Worm (Caenorhabditis elegans) whole organism, L4 larva: ENCODE data around the gene F36H1.12.

Experiments
- F26F4.8 ChIP-seq: fragments of 200-800 bp; sonication (Bioruptor generic); conservative IDR thresholded peaks from 2 replicates; pipeline ENCODE4 v1.3.6; 2022; ENCODE audit warnings: missing genetic modification characterization, missing compliant biosample characterization
- F49E8.2 ChIP-seq: sonication (generic microtip); optimal IDR thresholded peaks from 2 replicates; lab custom pipeline; 2016; ENCODE audit warnings: missing compliant biosample characterization, mild to moderate bottlenecking, missing genetic modification characterization, borderline replicate concordance
- T26A8.4 ChIP-seq: fragments of 200-800 bp; sonication (Bioruptor generic); IDR thresholded peaks from 2 replicates; pipeline ENCODE4 v1.3.6; 2022; ENCODE audit warnings: missing genetic modification characterization, missing compliant biosample characterization
- Y5F2A.4 ChIP-seq: fragments of 200-800 bp; sonication (Bioruptor generic); optimal IDR thresholded peaks from 2 replicates; lab custom pipeline; 2018; ENCODE audit warnings: mild to moderate bottlenecking, missing genetic modification characterization, missing compliant biosample characterization
- ZK337.2 ChIP-seq: fragments of 200-800 bp; sonication (Bioruptor generic); IDR thresholded peaks from 2 replicates; pipeline ENCODE4 v1.3.6; 2022; ENCODE audit warnings: missing genetic modification reagents, missing genetic modification characterization, missing compliant biosample characterization
- ZK546.5 ChIP-seq, 2 experiments: sonication (generic microtip); optimal IDR thresholded peaks; 2 replicates each; lab custom pipeline; 2017; ENCODE audit warnings: missing biosample characterization in 2 of 2, missing genetic modification characterization in 2 of 2
- attf-4 ChIP-seq: sonication (generic microtip); optimal IDR thresholded peaks from 3 replicates; lab custom pipeline; 2017; ENCODE audit warnings: missing biosample characterization, missing genetic modification characterization
- ceh-62 ChIP-seq: sonication (generic microtip); optimal IDR thresholded peaks from 2 replicates; lab custom pipeline; 2017; ENCODE audit warnings: missing biosample characterization, missing genetic modification characterization
- cey-2 ChIP-seq: sonication (generic microtip); optimal IDR thresholded peaks from 3 replicates; lab custom pipeline; 2017; ENCODE audit warnings: missing genetic modification characterization, mild to moderate bottlenecking, missing compliant biosample characterization, antibody characterized with exemption, borderline replicate concordance; ENCODE audit not compliant: insufficient read depth
- daf-16 ChIP-seq, 3 experiments: sonication (generic microtip); optimal IDR thresholded peaks; 2 replicates each; lab custom pipeline; 2016 to 2017; ENCODE audit warnings: missing genetic modification characterization in 3 of 3, missing genetic modification reagents in 3 of 3, mild to moderate bottlenecking in 2 of 3, missing compliant biosample characterization in 2 of 3, missing biosample characterization in 1 of 3, moderate library complexity in 1 of 3
- daf-19 ChIP-seq: fragments of 200-800 bp; sonication (Bioruptor generic); conservative IDR thresholded peaks from 2 replicates; pipeline ENCODE4 v1.3.6; 2022; ENCODE audit warnings: missing genetic modification characterization, missing compliant biosample characterization
- dmd-6 ChIP-seq: fragments of 200-800 bp; sonication (Bioruptor generic); IDR thresholded peaks from 2 replicates; pipeline ENCODE4 v1.3.6; 2022; ENCODE audit warnings: missing genetic modification reagents, missing genetic modification characterization, missing compliant biosample characterization
- duxl-1 ChIP-seq: sonication (generic microtip); optimal IDR thresholded peaks from 2 replicates; lab custom pipeline; 2016; ENCODE audit warnings: mild to moderate bottlenecking, missing genetic modification characterization, moderate library complexity, missing compliant biosample characterization; ENCODE audit not compliant: poor library complexity
- dve-1 ChIP-seq: sonication (generic microtip); optimal IDR thresholded peaks from 2 replicates; lab custom pipeline; 2017; ENCODE audit warnings: antibody characterized with exemption, mild to moderate bottlenecking, missing genetic modification characterization, missing compliant biosample characterization; ENCODE audit not compliant: insufficient read depth
- egl-43 ChIP-seq: fragments of 200-800 bp; sonication (Bioruptor generic); IDR thresholded peaks from 2 replicates; pipeline ENCODE4 v1.3.6; 2022; ENCODE audit warnings: missing genetic modification reagents, missing genetic modification characterization, missing compliant biosample characterization
- hif-1 ChIP-seq, 2 experiments: sonication (generic microtip); optimal IDR thresholded peaks; 2 replicates each; lab custom pipeline; 2016 to 2017; ENCODE audit warnings: missing compliant biosample characterization in 2 of 2, missing genetic modification characterization in 2 of 2, missing genetic modification reagents in 2 of 2, missing genotype in 2 of 2, mild to moderate bottlenecking in 1 of 2
- hlh-11 ChIP-seq: fragments of 200-800 bp; sonication (Bioruptor generic); optimal IDR thresholded peaks from 2 replicates; lab custom pipeline; 2018; ENCODE audit warnings: mild to moderate bottlenecking, missing genetic modification characterization, missing compliant biosample characterization
- hmg-1.1 ChIP-seq: fragments of 200-800 bp; sonication (Bioruptor generic); IDR thresholded peaks from 2 replicates; pipeline ENCODE4 v1.3.6; 2022; ENCODE audit warnings: missing genetic modification reagents, missing genetic modification characterization, missing compliant biosample characterization
- jun-1 ChIP-seq: fragments of 150-350 bp; optimal IDR thresholded peaks from 2 replicates; lab custom pipeline; 2014; ENCODE audit warnings: missing biosample characterization, missing genetic modification reagents, missing genetic modification characterization
- lin-13 ChIP-seq: fragments of 150-350 bp; optimal IDR thresholded peaks from 2 replicates; lab custom pipeline; 2014; ENCODE audit warnings: missing biosample characterization, missing genetic modification reagents, missing genetic modification characterization
- lin-29 ChIP-seq: fragments of 200-800 bp; sonication (Bioruptor generic); IDR thresholded peaks from 2 replicates; pipeline ENCODE4 v1.3.6; 2022; ENCODE audit warnings: missing genetic modification reagents, missing genetic modification characterization, missing compliant biosample characterization
- lir-3 ChIP-seq: sonication (generic microtip); optimal IDR thresholded peaks from 2 replicates; lab custom pipeline; 2016; ENCODE audit warnings: mild to moderate bottlenecking, missing genetic modification characterization, missing compliant biosample characterization
- lsy-2 ChIP-seq, 2 experiments: fragments of 150-350 bp in 1 of 2; sonication (generic microtip) in 1 of 2; optimal IDR thresholded peaks; 2 replicates each; lab custom pipeline; 2014 to 2017; ENCODE audit warnings: missing biosample characterization in 2 of 2, missing genetic modification characterization in 2 of 2
- madf-5 ChIP-seq, 2 experiments: fragments of 200-800 bp; sonication (Bioruptor generic); IDR thresholded peaks; 2 replicates each; pipeline ENCODE4 v1.3.6; 2022; ENCODE audit warnings: missing compliant biosample characterization in 2 of 2, missing genetic modification characterization in 2 of 2
- mxl-2 ChIP-seq: fragments of 200-800 bp; sonication (Bioruptor generic); conservative IDR thresholded peaks from 2 replicates; pipeline ENCODE4 v1.3.6; 2022; ENCODE audit warnings: missing genetic modification reagents, missing genetic modification characterization, missing compliant biosample characterization
- mxl-3 ChIP-seq: fragments of 200-800 bp; sonication (Bioruptor generic); optimal IDR thresholded peaks from 2 replicates; lab custom pipeline; 2018; ENCODE audit warnings: mild to moderate bottlenecking, missing genetic modification characterization, missing compliant biosample characterization
- nhr-10 ChIP-seq: fragments of 150-350 bp; optimal IDR thresholded peaks from 2 replicates; lab custom pipeline; 2014; ENCODE audit warnings: missing biosample characterization, missing genetic modification characterization
- nhr-11 ChIP-seq: fragments of 150-350 bp; optimal IDR thresholded peaks from 2 replicates; lab custom pipeline; 2014; ENCODE audit warnings: missing biosample characterization, missing genetic modification characterization
- nhr-25 ChIP-seq: sonication (generic microtip); optimal IDR thresholded peaks from 2 replicates; lab custom pipeline; 2017; ENCODE audit warnings: missing genetic modification characterization, mild to moderate bottlenecking, missing compliant biosample characterization, antibody characterized with exemption, moderate library complexity, borderline replicate concordance; ENCODE audit not compliant: insufficient read depth
- nhr-48 ChIP-seq: sonication (generic microtip); optimal IDR thresholded peaks from 2 replicates; lab custom pipeline; 2016; ENCODE audit warnings: mild to moderate bottlenecking, missing genetic modification characterization, missing compliant biosample characterization
- pha-4 ChIP-seq, 2 experiments: fragments of 150-350 bp in 1 of 2; fragments of 200-800 bp in 1 of 2; sonication (Bioruptor generic) in 1 of 2; IDR thresholded peaks in 1 of 2; optimal IDR thresholded peaks in 1 of 2; 2 replicates each; pipeline versions ENCODE4 v1.3.6 to Lab custom; 2014 to 2022; ENCODE audit warnings: missing genetic modification characterization in 2 of 2, missing genetic modification reagents in 2 of 2, missing biosample characterization in 1 of 2, missing compliant biosample characterization in 1 of 2
- saeg-2 ChIP-seq: fragments of 200-800 bp; sonication (Bioruptor generic); IDR thresholded peaks from 2 replicates; pipeline ENCODE4 v1.3.6; 2022; ENCODE audit warnings: missing genetic modification reagents, missing genetic modification characterization, missing compliant biosample characterization
- skn-1 ChIP-seq: fragments of 150-350 bp; optimal IDR thresholded peaks from 2 replicates; lab custom pipeline; 2014; ENCODE audit warnings: missing biosample characterization, missing genetic modification characterization
- spr-3 ChIP-seq: fragments of 200-800 bp; sonication (Bioruptor generic); optimal IDR thresholded peaks from 2 replicates; lab custom pipeline; 2018; ENCODE audit warnings: mild to moderate bottlenecking, missing genetic modification characterization, missing compliant biosample characterization
- tag-97 ChIP-seq: fragments of 200-800 bp; sonication (Bioruptor generic); IDR thresholded peaks from 2 replicates; pipeline ENCODE4 v1.3.6; 2022; ENCODE audit warnings: missing genetic modification characterization, missing compliant biosample characterization
- tra-1 ChIP-seq: fragments of 200-800 bp; sonication (Bioruptor generic); IDR thresholded peaks from 2 replicates; pipeline ENCODE4 v1.3.6; 2022; ENCODE audit warnings: missing genetic modification reagents, missing genetic modification characterization, missing compliant biosample characterization
- vab-7 ChIP-seq: fragments of 200-800 bp; sonication (Bioruptor generic); IDR thresholded peaks from 2 replicates; pipeline ENCODE4 v1.3.6; 2022; ENCODE audit warnings: missing genetic modification reagents, missing genetic modification characterization, missing compliant biosample characterization
- zfp-2 ChIP-seq: sonication (generic microtip); optimal IDR thresholded peaks from 2 replicates; lab custom pipeline; 2016; ENCODE audit warnings: mild to moderate bottlenecking, missing genetic modification characterization, missing compliant biosample characterization
- zfp-3 ChIP-seq: fragments of 200-800 bp; sonication (Bioruptor generic); conservative IDR thresholded peaks from 2 replicates; pipeline ENCODE4 v1.3.6; 2022; ENCODE audit warnings: missing genetic modification reagents, missing genetic modification characterization, missing compliant biosample characterization
- ztf-11 ChIP-seq: fragments of 150-350 bp; optimal IDR thresholded peaks from 2 replicates; lab custom pipeline; 2014; ENCODE audit warnings: missing biosample characterization, missing genetic modification characterization

F36H1.12 gene

DNA sequence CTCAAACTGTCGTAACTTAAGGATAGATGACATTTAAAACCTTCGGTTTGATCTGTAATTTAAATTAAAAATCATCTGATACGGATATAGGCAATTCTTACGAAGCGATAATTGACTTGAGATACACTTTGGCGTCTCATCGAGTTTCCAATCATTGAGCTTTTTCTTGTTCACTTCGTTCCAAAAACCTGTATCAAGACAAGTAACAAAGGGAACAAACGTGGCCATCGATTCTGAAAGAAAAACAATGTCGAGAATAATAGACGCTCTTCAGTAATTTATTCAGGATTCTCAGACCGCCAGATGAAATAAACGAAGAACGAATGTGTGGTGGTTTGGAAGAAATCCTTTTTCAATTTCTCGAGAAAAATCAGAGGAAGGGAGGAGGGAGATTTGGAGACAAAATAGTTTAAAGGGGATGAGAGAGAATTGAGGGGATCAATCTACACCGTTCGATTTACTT is 27.4 kb upstream of the F36H1.12 start, which contains the start of gene atg-7 (continued):
- TF ChIP-seq vab-7 (GFP tag; lab: Robert Waterston, UW) (no peak), daf-19 (no peak), dmd-6 (GFP tag; lab: Robert Waterston, UW) (peak; percentile 13; the same call in 1 of the 2 replicates), pha-4 (GFP tag; IDR thresholded peaks at IDR 0.05; lab: Robert Waterston, UW) (no peak), pha-4 (tag; optimal IDR thresholded peaks at IDR 0.05; lab: Kevin White, UChicago) (no peak), mxl-2 (GFP tag; lab: Robert Waterston, UW) (no peak), tra-1 (GFP tag; lab: Robert Waterston, UW) (no peak), lin-29 (peak; percentile 22; the same call in 1 of the 2 replicates), ztf-11 (no peak), attf-4 (tag; lab: Kevin White, UChicago) (no peak), nhr-48 (tag; lab: Kevin White, UChicago) (no peak), egl-43 (GFP tag; lab: Robert Waterston, UW) (no peak), hmg-1.1 (no peak), nhr-10 (tag; lab: Kevin White, UChicago) (no peak), T26A8.4 (GFP tag; lab: Robert Waterston, UW) (peak; percentile 71), F26F4.8 (GFP tag; lab: Robert Waterston, UW) (no peak), ZK337.2 (GFP tag; lab: Robert Waterston, UW) (no peak), mxl-3 (GFP tag; lab: Kevin White, UChicago) (no peak), F49E8.2 (tag; lab: Kevin White, UChicago) (no peak), hif-1 (tag; optimal IDR thresholded peaks at IDR 0.05; lab: Kevin White, UChicago) (peak in 1 of 2 experiments; percentile 10), cey-2 (no peak), zfp-3 (peak; percentile 69; the same call in 1 of the 2 replicates), ZK546.5 (tag; optimal IDR thresholded peaks at IDR 0.05; lab: Kevin White, UChicago) (no peak), duxl-1 (tag; lab: Kevin White, UChicago) (no peak), lin-13 (GFP tag; lab: Kevin White, UChicago) (no peak), spr-3 (peak; percentile 70), nhr-25 (tag; lab: Kevin White, UChicago) (no peak), daf-16 (GFP tag; optimal IDR thresholded peaks at IDR 0.05; lab: Kevin White, UChicago) (no peak), daf-16 (tag; optimal IDR thresholded peaks at IDR 0.05; lab: Kevin White, UChicago) (peak; percentile 51), saeg-2 (GFP tag; lab: Robert Waterston, UW) (no peak), dve-1 (tag; lab: Kevin White, UChicago) (peak; percentile 61), madf-5 (GFP tag; IDR thresholded peaks at IDR 0.05; lab: Robert Waterston, UW) (no peak), ceh-62 (tag; lab: Kevin White, UChicago) (no peak), lsy-2 (tag; optimal IDR thresholded peaks at IDR 0.05; lab: Kevin White, UChicago) (peak in 1 of 2 experiments; percentile 21), nhr-11 (tag; lab: Kevin White, UChicago) (no peak), lir-3 (tag; lab: Kevin White, UChicago) (no peak), zfp-2 (tag; lab: Kevin White, UChicago) (no peak), jun-1 (tag; lab: Kevin White, UChicago) (no peak), hlh-11 (tag; lab: Kevin White, UChicago) (no peak), Y5F2A.4 (GFP tag; lab: Kevin White, UChicago) (no peak), skn-1 (no peak), tag-97 (GFP tag; lab: Robert Waterston, UW) (no peak)
